Worm (Caenorhabditis elegans) whole organism, midembryonic: Measurements from ENCODE around the gene daf-42.

Source experiments
- cog-1 ChIP-seq: sonication (generic microtip); optimal IDR thresholded peaks from 2 replicates; lab custom pipeline; 2016; ENCODE audit warnings: missing genetic modification characterization, missing compliant biosample characterization
- flt-1 ChIP-seq: fragments of 200-800 bp; sonication (Bioruptor generic); IDR thresholded peaks from 2 replicates; pipeline ENCODE4 v1.3.6; 2022; ENCODE audit warnings: missing genetic modification characterization, missing compliant biosample characterization
- klf-2 ChIP-seq: fragments of 200-800 bp; sonication (Bioruptor generic); conservative IDR thresholded peaks from 2 replicates; pipeline ENCODE4 v1.3.6; 2022; ENCODE audit warnings: missing genetic modification reagents, missing genetic modification characterization, missing compliant biosample characterization
- med-1 ChIP-seq: sonication (generic microtip); optimal IDR thresholded peaks from 2 replicates; lab custom pipeline; 2017; ENCODE audit warnings: missing genetic modification characterization, mild to moderate bottlenecking, missing compliant biosample characterization, antibody characterized with exemption, missing genetic modification reagents; ENCODE audit not compliant: insufficient read depth
- ref-1 ChIP-seq: fragments of 200-800 bp; sonication (Bioruptor generic); conservative IDR thresholded peaks from 2 replicates; pipeline ENCODE4 v1.3.6; 2022; ENCODE audit warnings: missing genetic modification reagents, missing genetic modification characterization, missing compliant biosample characterization
- tab-1 ChIP-seq: fragments of 200-800 bp; sonication (Bioruptor generic); IDR thresholded peaks from 2 replicates; pipeline ENCODE4 v1.3.6; 2022; ENCODE audit warnings: missing genetic modification characterization, missing compliant biosample characterization
- ztf-23 ChIP-seq: fragments of 200-800 bp; sonication (Bioruptor generic); IDR thresholded peaks from 2 replicates; pipeline ENCODE4 v1.3.6; 2022; ENCODE audit warnings: missing genetic modification reagents, missing genetic modification characterization, missing compliant biosample characterization

ce11 chrIV:7308974-7309373 is 37.7 kb downstream of the daf-42 start, which contains the start of gene F42C5.6:
- TF ChIP-seq ref-1 (GFP tag; lab: Robert Waterston, UW) = no peak
- no peak for TF ChIP-seq ztf-23 (GFP tag; lab: Robert Waterston, UW)
- TF ChIP-seq flt-1 = no peak
- no peak for TF ChIP-seq cog-1 (tag; lab: Kevin White, UChicago)
- TF ChIP-seq med-1 (GFP tag; lab: Kevin White, UChicago) = no peak
- no peak for TF ChIP-seq tab-1
- no peak for TF ChIP-seq klf-2
